Fruit fly (Drosophila melanogaster) whole organism, wandering third instar larva: ENCODE measurements around the gene Mulk.
A peak's percentile ranks its signal among the peaks of the same experiment; 100 is the strongest.

Source experiments
- Abd-B ChIP-seq: fragments of >200 bp; optimal IDR thresholded peaks from 2 replicates; lab custom pipeline; 2017; ENCODE audit warnings: missing biosample characterization, missing genetic modification characterization
- CG32264 ChIP-seq: fragments of 200-800 bp; sonication (Bioruptor generic); optimal IDR thresholded peaks from 2 replicates; lab custom pipeline; 2016; ENCODE audit warnings: missing biosample characterization, missing genetic modification characterization
- CG9705 ChIP-seq: fragments of 200-800 bp; sonication (Bioruptor generic); optimal IDR thresholded peaks from 2 replicates; lab custom pipeline; 2018; ENCODE audit warnings: missing biosample characterization, mild to moderate bottlenecking, missing genetic modification characterization
- CrebA ChIP-seq: fragments of 200-800 bp; sonication (Bioruptor generic); optimal IDR thresholded peaks from 2 replicates; lab custom pipeline; 2016; ENCODE audit warnings: missing biosample characterization, mild to moderate bottlenecking, missing genetic modification characterization, borderline replicate concordance
- Dfd ChIP-seq: fragments of >200 bp; optimal IDR thresholded peaks from 2 replicates; lab custom pipeline; 2017; ENCODE audit warnings: missing biosample characterization, missing genetic modification characterization
- Dif ChIP-seq: fragments of 200-275, 200-300 bp; sonication (Bioruptor generic); optimal IDR thresholded peaks from 2 replicates; lab custom pipeline; 2018; ENCODE audit warnings: missing biosample characterization, missing genetic modification characterization; ENCODE audit not compliant: partially characterized antibody
- GATAd ChIP-seq: sonication (Bioruptor generic); optimal IDR thresholded peaks from 2 replicates; lab custom pipeline; 2016; ENCODE audit warnings: missing biosample characterization, missing genetic modification characterization
- HLH106 ChIP-seq: fragments of 200-800 bp; optimal IDR thresholded peaks from 3 replicates; lab custom pipeline; 2019; ENCODE audit warnings: missing biosample characterization, mild to moderate bottlenecking, missing genetic modification characterization, moderate library complexity
- Hnf4 ChIP-seq: fragments of 200-800 bp; sonication (Bioruptor generic); optimal IDR thresholded peaks from 2 replicates; lab custom pipeline; 2016; ENCODE audit warnings: missing biosample characterization, mild to moderate bottlenecking, missing genetic modification characterization
- Hr78 ChIP-seq: fragments of >200 bp; optimal IDR thresholded peaks from 2 replicates; lab custom pipeline; 2017; ENCODE audit warnings: missing biosample characterization, missing genetic modification characterization
- Hr83 ChIP-seq: fragments of 200-300 bp; sonication (Bioruptor generic); optimal IDR thresholded peaks from 2 replicates; lab custom pipeline; 2016; ENCODE audit warnings: missing biosample characterization, mild to moderate bottlenecking, missing genetic modification characterization, moderate library complexity; ENCODE audit not compliant: poor library complexity, severe bottlenecking
- Jra ChIP-seq: sonication (Bioruptor generic); optimal IDR thresholded peaks from 2 replicates; lab custom pipeline; 2016; ENCODE audit warnings: missing biosample characterization, missing genetic modification characterization
- Mio ChIP-seq: sonication (Bioruptor generic); optimal IDR thresholded peaks from 2 replicates; lab custom pipeline; 2016; ENCODE audit warnings: missing biosample characterization, missing genetic modification characterization
- Myc ChIP-seq: fragments of >200 bp; optimal IDR thresholded peaks from 2 replicates; lab custom pipeline; 2017
- OdsH ChIP-seq: fragments of 200-800 bp; sonication (Bioruptor generic); optimal IDR thresholded peaks from 2 replicates; lab custom pipeline; 2016; ENCODE audit warnings: missing biosample characterization, mild to moderate bottlenecking, missing genetic modification characterization
- Rel ChIP-seq, 2 experiments: fragments of 200-800 bp; sonication (Bioruptor generic) in 1 of 2; optimal IDR thresholded peaks; 2 replicates in 1 of 2; 3 replicates in 1 of 2; lab custom pipeline; 2016 to 2019; ENCODE audit warnings: mild to moderate bottlenecking in 2 of 2, missing biosample characterization in 2 of 2, missing genetic modification characterization in 2 of 2, moderate library complexity in 1 of 2
- Sp1 ChIP-seq: fragments of 200-800 bp; sonication (Bioruptor generic); optimal IDR thresholded peaks from 3 replicates; lab custom pipeline; 2019; ENCODE audit warnings: missing biosample characterization, mild to moderate bottlenecking, missing genetic modification characterization, moderate library complexity
- Vsx2 ChIP-seq: fragments of 200-300, 225-300 bp; sonication (Bioruptor generic); optimal IDR thresholded peaks from 2 replicates; lab custom pipeline; 2018; ENCODE audit warnings: missing biosample characterization, missing genetic modification characterization; ENCODE audit not compliant: partially characterized antibody
- brk ChIP-seq: fragments of 200-800 bp; sonication (Bioruptor generic); optimal IDR thresholded peaks from 2 replicates; lab custom pipeline; 2016; ENCODE audit warnings: missing biosample characterization, mild to moderate bottlenecking, missing genetic modification characterization
- dmrt93B ChIP-seq: fragments of 200-800 bp; sonication (Bioruptor generic); optimal IDR thresholded peaks from 2 replicates; lab custom pipeline; 2018; ENCODE audit warnings: missing biosample characterization, mild to moderate bottlenecking, missing genetic modification characterization
- dsf ChIP-seq: sonication (Bioruptor generic); optimal IDR thresholded peaks from 2 replicates; lab custom pipeline; 2016; ENCODE audit warnings: missing biosample characterization, missing genetic modification characterization, borderline replicate concordance
- fru ChIP-seq: fragments of 200-800 bp; sonication (Bioruptor generic); optimal IDR thresholded peaks from 3 replicates; lab custom pipeline; 2016; ENCODE audit warnings: missing biosample characterization, mild to moderate bottlenecking, missing genetic modification characterization
- h ChIP-seq: fragments of 200-800 bp; sonication (Bioruptor generic); optimal IDR thresholded peaks from 3 replicates; lab custom pipeline; 2016; ENCODE audit warnings: missing biosample characterization, mild to moderate bottlenecking, missing genetic modification characterization
- jim ChIP-seq: fragments of 175-275, 200-325 bp; sonication (Bioruptor generic); optimal IDR thresholded peaks from 2 replicates; lab custom pipeline; 2016; ENCODE audit warnings: missing biosample characterization, mild to moderate bottlenecking, missing genetic modification characterization
- lola ChIP-seq: fragments of >200 bp; optimal IDR thresholded peaks from 2 replicates; lab custom pipeline; 2017; ENCODE audit warnings: missing biosample characterization, missing genetic modification characterization
- pan ChIP-seq: fragments of >200 bp; optimal IDR thresholded peaks from 2 replicates; lab custom pipeline; 2017
- rgr ChIP-seq: fragments of 200-800 bp; sonication (Bioruptor generic); optimal IDR thresholded peaks from 3 replicates; lab custom pipeline; 2016; ENCODE audit warnings: missing biosample characterization, mild to moderate bottlenecking, missing genetic modification characterization
- sage ChIP-seq: fragments of 200-800 bp; sonication (Bioruptor generic); optimal IDR thresholded peaks from 2 replicates; lab custom pipeline; 2016; ENCODE audit warnings: missing biosample characterization, mild to moderate bottlenecking, missing genetic modification characterization
- sv ChIP-seq: fragments of 200-800 bp; sonication (Bioruptor generic); optimal IDR thresholded peaks from 3 replicates; lab custom pipeline; 2016; ENCODE audit warnings: missing biosample characterization, missing genetic modification characterization
- tai ChIP-seq: sonication (Bioruptor generic); optimal IDR thresholded peaks from 2 replicates; lab custom pipeline; 2016; ENCODE audit warnings: missing biosample characterization, missing genetic modification characterization
- woc ChIP-seq: sonication (Bioruptor generic); optimal IDR thresholded peaks from 2 replicates; lab custom pipeline; 2016; ENCODE audit warnings: missing biosample characterization, mild to moderate bottlenecking, missing genetic modification characterization

Mulk gene

DNA sequence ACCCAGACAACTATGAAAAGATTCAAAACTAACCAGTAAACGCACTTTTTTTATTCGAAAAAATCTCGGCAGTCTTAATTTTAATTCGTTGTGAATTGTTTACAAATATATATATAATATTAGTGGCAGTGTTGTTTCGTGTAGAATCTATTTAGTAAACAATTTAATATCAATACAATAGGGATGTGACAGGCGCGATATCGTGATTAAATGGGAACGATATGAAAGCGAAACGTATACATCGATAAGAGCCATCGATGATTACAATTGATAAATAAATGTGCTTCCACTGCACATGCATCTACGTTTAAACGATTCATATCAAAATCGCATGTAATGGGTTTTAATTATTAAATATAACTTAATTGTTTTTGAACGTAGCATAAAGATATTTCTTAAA is 7.5 kb downstream of the Mulk start:
- TF ChIP-seq Mio (GFP tag; lab: Kevin White, UChicago), result no peak
- TF ChIP-seq woc (GFP tag; lab: Kevin White, UChicago), result peak; percentile 27
- TF ChIP-seq fru, result no peak
- TF ChIP-seq brk (GFP tag; lab: Kevin White, UChicago), result peak; percentile 12
- TF ChIP-seq Hr83 (GFP tag; lab: Kevin White, UChicago), result peak; percentile 74

- no peak for TF ChIP-seq OdsH
- TF ChIP-seq Dfd (GFP tag; lab: Kevin White, UChicago), result no peak
- no peak for TF ChIP-seq Dif
- TF ChIP-seq Hr83 (GFP tag; lab: Kevin White, UChicago), result peak; percentile 23
- TF ChIP-seq jim (GFP tag; lab: Kevin White, UChicago), result no peak
- TF ChIP-seq dmrt93B (GFP tag; lab: Kevin White, UChicago), result no peak
- no peak for TF ChIP-seq fru
- no peak for TF ChIP-seq Myc (lab: Kevin White, UChicago)
- TF ChIP-seq Abd-B (GFP tag; lab: Kevin White, UChicago), result no peak
- no peak for TF ChIP-seq Rel (GFP tag; optimal IDR thresholded peaks at IDR 0.05; lab: Kevin White, UChicago)
- no peak for TF ChIP-seq Rel (tag; optimal IDR thresholded peaks at IDR 0.05; lab: Kevin White, UChicago)
- peak; percentile 71 for TF ChIP-seq woc (GFP tag; lab: Kevin White, UChicago)
These were observed 8.8 kb downstream of the Mulk start, which contains the start of gene Utx for dm6 chr2L:10278658-10279057. TSS of gene Utx (minus strand) at chr2L:10278811.

- TF ChIP-seq Vsx2 (GFP tag; lab: Kevin White, UChicago) (no peak), Hr78 (GFP tag; lab: Kevin White, UChicago) (no peak), Sp1 (GFP tag; lab: Kevin White, UChicago) (no peak), GATAd (GFP tag; lab: Kevin White, UChicago) (no peak), h (no peak), HLH106 (no peak), fru (no peak), Hr83 (GFP tag; lab: Kevin White, UChicago) (no peak)
These were observed 10.9 kb downstream of the Mulk start, which contains the start of gene CG34043 for dm6 chr2L:10280772-10281171. TSS of gene CG34043 (minus strand) at chr2L:10280872.

DNA sequence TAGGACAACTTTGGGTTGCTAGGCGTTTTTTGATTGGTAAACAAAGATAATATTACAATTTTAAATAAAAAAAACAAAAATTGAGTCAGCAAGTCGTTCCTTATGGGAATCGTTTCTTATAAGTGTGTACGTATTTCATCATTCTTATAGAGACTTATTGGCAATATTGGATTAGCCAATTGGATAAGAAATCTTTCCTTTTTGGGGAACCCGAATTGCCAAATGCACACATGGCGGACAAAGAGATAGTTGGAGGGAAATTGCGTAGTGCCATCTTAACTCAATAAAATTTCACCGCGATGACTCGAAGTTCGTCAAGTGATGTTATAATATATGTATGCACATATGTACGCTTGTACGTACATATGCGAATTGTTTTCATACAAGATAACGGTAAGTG is 21.4 kb downstream of the Mulk start:
- no peak for TF ChIP-seq pan (lab: Kevin White, UChicago)
- TF ChIP-seq fru, result no peak
- no peak for TF ChIP-seq Hnf4 (GFP tag; lab: Kevin White, UChicago)
- no peak for TF ChIP-seq sv (GFP tag; lab: Kevin White, UChicago)
- TF ChIP-seq CG32264, result no peak
- TF ChIP-seq tai (GFP tag; lab: Kevin White, UChicago), result no peak
- no peak for TF ChIP-seq Vsx2 (GFP tag; lab: Kevin White, UChicago)
- TF ChIP-seq CrebA (GFP tag; lab: Kevin White, UChicago), result no peak
- TF ChIP-seq Rel (GFP tag; optimal IDR thresholded peaks at IDR 0.05; lab: Kevin White, UChicago), result no peak
- no peak for TF ChIP-seq Rel (tag; optimal IDR thresholded peaks at IDR 0.05; lab: Kevin White, UChicago)
- TF ChIP-seq sage, result no peak
- TF ChIP-seq rgr (GFP tag; lab: Kevin White, UChicago), result no peak
- no peak for TF ChIP-seq dsf (GFP tag; lab: Kevin White, UChicago)
- no peak for TF ChIP-seq Myc (lab: Kevin White, UChicago)
- no peak for TF ChIP-seq lola (GFP tag; lab: Kevin White, UChicago)
- TF ChIP-seq Dif, result no peak
- TF ChIP-seq OdsH, result no peak
- no peak for TF ChIP-seq Hr78 (GFP tag; lab: Kevin White, UChicago)
- TF ChIP-seq HLH106, result no peak
- no peak for TF ChIP-seq Jra (GFP tag; lab: Kevin White, UChicago)

dm6 chr2L:10292066-10292560 is 22.3 kb downstream of the Mulk start, which contains the start of gene Ufd4:
TSS of gene Ufd4 (minus strand) at chr2L:10292365.
- TF ChIP-seq Hr83 (GFP tag; lab: Kevin White, UChicago) (peak; percentile 70), CG32264 (peak; percentile 36), CG9705 (GFP tag; lab: Kevin White, UChicago) (peak; percentile 32), OdsH (peak; percentile 37), woc (GFP tag; lab: Kevin White, UChicago) (no peak), sv (GFP tag; lab: Kevin White, UChicago) (peak; percentile 44)
- TF ChIP-seq, all 38 proteins: peak for 5
